Worm (Caenorhabditis elegans) whole organism, mixed stage, embryonic: ENCODE data around the gene hoe-1.

Source experiments
- M03D4.4 ChIP-seq: sonication (generic microtip); optimal IDR thresholded peaks from 2 replicates; lab custom pipeline; 2017; ENCODE audit warnings: mild to moderate bottlenecking, missing genetic modification characterization, missing compliant biosample characterization
- bed-3 ChIP-seq: fragments of 200-800 bp; sonication (Bioruptor generic); optimal IDR thresholded peaks from 3 replicates; lab custom pipeline; 2018; ENCODE audit warnings: mild to moderate bottlenecking, missing genetic modification characterization, moderate library complexity, missing compliant biosample characterization
- blmp-1 ChIP-seq: fragments of 150-350 bp; optimal IDR thresholded peaks from 2 replicates; lab custom pipeline; 2014; ENCODE audit warnings: missing biosample characterization, missing genetic modification characterization
- ceh-39 ChIP-seq: fragments of 150-350 bp; optimal IDR thresholded peaks from 2 replicates; lab custom pipeline; 2014; ENCODE audit warnings: missing biosample characterization, missing genetic modification characterization
- ceh-43 ChIP-seq: fragments of 200-800 bp; sonication (Bioruptor generic); optimal IDR thresholded peaks from 2 replicates; lab custom pipeline; 2018; ENCODE audit warnings: mild to moderate bottlenecking, missing genetic modification characterization, moderate library complexity, missing compliant biosample characterization
- ces-1 ChIP-seq: fragments of 150-350 bp; optimal IDR thresholded peaks from 2 replicates; lab custom pipeline; 2014; ENCODE audit warnings: missing biosample characterization, missing genetic modification reagents, missing genetic modification characterization
- cnd-1 ChIP-seq: fragments of 200-800 bp; sonication (Bioruptor generic); optimal IDR thresholded peaks from 2 replicates; lab custom pipeline; 2018; ENCODE audit warnings: mild to moderate bottlenecking, missing genetic modification characterization, missing compliant biosample characterization
- drap-1 ChIP-seq: fragments of 200-800 bp; sonication (Bioruptor generic); optimal IDR thresholded peaks from 3 replicates; lab custom pipeline; 2018; ENCODE audit warnings: mild to moderate bottlenecking, missing genetic modification characterization, missing compliant biosample characterization
- elt-3 ChIP-seq: fragments of 150-350 bp; optimal IDR thresholded peaks from 2 replicates; lab custom pipeline; 2014; ENCODE audit warnings: missing biosample characterization, missing genetic modification characterization
- ham-2 ChIP-seq: fragments of 200-800 bp; sonication (Bioruptor generic); optimal IDR thresholded peaks from 2 replicates; lab custom pipeline; 2018; ENCODE audit warnings: mild to moderate bottlenecking, missing genetic modification characterization, missing compliant biosample characterization
- hlh-1 ChIP-seq: fragments of 150-350 bp; optimal IDR thresholded peaks from 2 replicates; lab custom pipeline; 2014; ENCODE audit warnings: missing biosample characterization, missing genetic modification reagents, missing genetic modification characterization
- lin-13 ChIP-seq: fragments of 150-350 bp; optimal IDR thresholded peaks from 2 replicates; lab custom pipeline; 2014; ENCODE audit warnings: missing biosample characterization, missing genetic modification characterization
- lin-32 ChIP-seq: fragments of 200-800 bp; sonication (Bioruptor generic); optimal IDR thresholded peaks from 2 replicates; lab custom pipeline; 2018; ENCODE audit warnings: mild to moderate bottlenecking, missing genetic modification characterization, missing compliant biosample characterization
- lsy-2 ChIP-seq: fragments of 150-350 bp; optimal IDR thresholded peaks from 2 replicates; lab custom pipeline; 2014; ENCODE audit warnings: missing biosample characterization, missing genetic modification characterization
- mab-5 ChIP-seq: fragments of 150-350 bp; optimal IDR thresholded peaks from 2 replicates; lab custom pipeline; 2014; ENCODE audit warnings: missing biosample characterization, missing genetic modification characterization
- mep-1 ChIP-seq: fragments of 150-350 bp; optimal IDR thresholded peaks from 2 replicates; lab custom pipeline; 2017; ENCODE audit warnings: missing biosample characterization, missing genetic modification reagents, missing genetic modification characterization, inconsistent platforms
- mls-2 ChIP-seq: sonication (generic microtip); optimal IDR thresholded peaks from 2 replicates; lab custom pipeline; 2016; ENCODE audit warnings: mild to moderate bottlenecking, missing genetic modification characterization, moderate library complexity, missing compliant biosample characterization
- nhr-2 ChIP-seq: fragments of 150-350 bp; optimal IDR thresholded peaks from 2 replicates; lab custom pipeline; 2014; ENCODE audit warnings: missing biosample characterization, missing genetic modification characterization
- nhr-237 ChIP-seq: fragments of 150-350 bp; optimal IDR thresholded peaks from 2 replicates; lab custom pipeline; 2014; ENCODE audit warnings: missing biosample characterization, missing genetic modification characterization
- nhr-76 ChIP-seq: sonication (generic microtip); optimal IDR thresholded peaks from 2 replicates; lab custom pipeline; 2017; ENCODE audit warnings: missing biosample characterization, missing genetic modification characterization
- pha-4 ChIP-seq: fragments of 150-350 bp; optimal IDR thresholded peaks from 2 replicates; lab custom pipeline; 2018; ENCODE audit warnings: missing biosample characterization, missing genetic modification reagents, missing genetic modification characterization
- sem-2 ChIP-seq: fragments of 200-800 bp; sonication (Bioruptor generic); optimal IDR thresholded peaks from 2 replicates; lab custom pipeline; 2018; ENCODE audit warnings: mild to moderate bottlenecking, missing genetic modification characterization, missing compliant biosample characterization
- sptf-1 ChIP-seq: sonication (generic microtip); optimal IDR thresholded peaks from 2 replicates; lab custom pipeline; 2017; ENCODE audit warnings: mild to moderate bottlenecking, missing genetic modification characterization, moderate library complexity, missing compliant biosample characterization
- tbx-8 ChIP-seq: fragments of 200-800 bp; sonication (Bioruptor generic); optimal IDR thresholded peaks from 2 replicates; lab custom pipeline; 2018; ENCODE audit warnings: mild to moderate bottlenecking, missing genetic modification characterization, moderate library complexity, missing compliant biosample characterization
- unc-120 ChIP-seq: sonication (generic microtip); optimal IDR thresholded peaks from 2 replicates; lab custom pipeline; 2017; ENCODE audit warnings: missing genetic modification characterization, missing compliant biosample characterization; ENCODE audit not compliant: poor library complexity, severe bottlenecking
- unc-39 ChIP-seq: fragments of 150-350 bp; optimal IDR thresholded peaks from 2 replicates; lab custom pipeline; 2014; ENCODE audit warnings: missing biosample characterization, missing genetic modification characterization
- unc-62 ChIP-seq: fragments of 150-350 bp; optimal IDR thresholded peaks from 2 replicates; lab custom pipeline; 2014; ENCODE audit warnings: missing biosample characterization, missing genetic modification reagents, missing genetic modification characterization
- ztf-11 ChIP-seq: fragments of 150-350 bp; optimal IDR thresholded peaks from 2 replicates; lab custom pipeline; 2014; ENCODE audit warnings: missing biosample characterization, missing genetic modification characterization

hoe-1 gene

DNA sequence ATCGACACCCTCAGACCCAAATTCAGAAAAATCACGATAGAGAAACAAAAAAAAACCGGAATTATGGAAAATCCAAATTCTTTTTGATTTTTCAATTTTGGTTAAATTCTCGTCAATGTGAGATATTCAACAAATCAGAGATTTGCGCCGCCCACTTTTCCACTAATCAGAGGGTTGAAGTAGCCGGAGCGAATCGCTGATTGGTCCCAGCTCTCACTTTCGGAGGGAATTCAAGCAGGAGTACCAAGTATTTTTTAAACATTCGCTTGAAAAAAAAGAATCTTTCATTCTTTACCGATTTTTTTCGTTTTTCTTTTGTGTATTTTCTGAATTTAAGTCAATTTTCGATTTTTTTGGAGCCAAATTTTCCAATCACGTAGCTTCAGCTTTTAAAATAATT lies 38.1 kb downstream of the hoe-1 start:
- TF ChIP-seq lsy-2: no peak
- TF ChIP-seq sem-2: no peak
- no peak for TF ChIP-seq ham-2
- TF ChIP-seq ceh-43 (GFP tag; lab: Kevin White, UChicago): no peak
- no peak for TF ChIP-seq tbx-8 (GFP tag; lab: Kevin White, UChicago)
- TF ChIP-seq ceh-39 (tag; lab: Kevin White, UChicago): no peak
- no peak for TF ChIP-seq elt-3
- no peak for TF ChIP-seq unc-120 (tag; lab: Kevin White, UChicago)
- no peak for TF ChIP-seq nhr-2 (tag; lab: Kevin White, UChicago)
- TF ChIP-seq drap-1 (GFP tag; lab: Kevin White, UChicago): no peak
- no peak for TF ChIP-seq mab-5 (tag; lab: Kevin White, UChicago)
- no peak for TF ChIP-seq blmp-1 (tag; lab: Kevin White, UChicago)

DNA sequence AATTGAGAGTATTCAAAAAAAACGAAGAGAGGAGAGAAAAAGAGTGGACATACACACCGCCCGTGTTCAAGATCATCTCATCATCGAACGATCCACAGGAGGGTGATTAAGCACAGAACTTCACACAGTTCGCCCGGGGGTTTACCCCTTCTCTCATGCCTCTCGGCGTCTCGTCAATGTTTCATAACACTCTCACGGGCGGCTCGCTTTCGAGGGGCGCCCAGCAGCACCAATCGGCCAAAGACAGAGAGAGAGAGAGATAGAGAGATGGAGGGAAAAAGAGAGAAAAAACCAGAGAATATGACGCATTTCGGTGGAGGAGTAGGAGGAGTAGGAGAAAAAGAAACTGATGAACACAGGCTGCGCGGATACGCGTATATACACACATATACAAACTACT lies 38.9 kb downstream of the hoe-1 start:
- TF ChIP-seq mls-2 (peak; percentile 48), blmp-1 (tag; lab: Kevin White, UChicago) (no peak), tbx-8 (GFP tag; lab: Kevin White, UChicago) (no peak), sptf-1 (tag; lab: Kevin White, UChicago) (peak; percentile 54), nhr-237 (tag; lab: Kevin White, UChicago) (no peak), pha-4 (tag; lab: Kevin White, UChicago) (no peak), ztf-11 (tag; lab: Kevin White, UChicago) (no peak), ham-2 (peak; percentile 34), mep-1 (tag; lab: Kevin White, UChicago) (no peak), nhr-76 (tag; lab: Kevin White, UChicago) (no peak), hlh-1 (tag; lab: Kevin White, UChicago) (no peak)
- TF ChIP-seq, all 35 proteins: peak for 3

DNA sequence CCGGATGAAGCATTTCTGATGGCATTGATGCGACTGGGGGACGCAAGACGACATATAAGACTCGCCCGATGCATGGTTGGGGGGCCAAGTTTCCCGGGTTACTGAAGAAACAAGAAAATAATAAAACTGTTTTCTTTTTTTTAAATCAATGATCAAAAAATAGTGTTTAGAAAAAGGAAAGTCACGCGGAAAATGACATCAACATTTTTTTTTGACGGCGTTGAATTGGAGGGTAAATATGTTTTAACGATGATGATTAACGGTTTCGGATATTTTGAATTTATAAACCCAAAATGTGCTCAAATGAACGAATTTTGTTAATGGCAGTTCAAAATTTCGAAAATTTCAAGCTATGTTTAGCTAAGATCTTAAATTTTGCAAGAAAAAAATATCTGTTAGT lies 40.2 kb downstream of the hoe-1 start, which contains the start of gene ogdh-1:
Gene ogdh-1 (minus strand): TSS at position 101 of the 400 bp plus-strand sequence.
- TF ChIP-seq unc-62 (GFP tag; lab: Kevin White, UChicago) (no peak), unc-120 (tag; lab: Kevin White, UChicago) (no peak), lin-13 (no peak)

DNA sequence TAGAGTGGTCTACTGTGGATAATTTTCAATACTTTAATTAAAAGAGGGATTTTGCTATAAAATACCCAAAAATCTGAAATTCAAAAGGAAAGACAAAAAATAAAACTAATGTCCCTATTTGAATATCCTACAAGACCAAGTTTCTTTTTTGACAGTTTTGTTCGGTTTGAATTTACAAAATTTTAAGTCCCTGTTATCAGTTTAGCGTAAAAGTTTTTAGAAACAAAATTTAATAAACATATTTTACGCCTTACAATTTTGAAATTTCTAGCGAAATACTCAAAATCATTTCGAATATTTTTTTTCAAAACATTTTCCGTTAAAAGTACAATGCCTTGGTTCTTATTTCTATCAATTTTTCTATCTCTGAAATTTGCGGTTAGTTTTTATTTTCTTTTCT lies 51.6 kb downstream of the hoe-1 start, which contains the start of gene spe-51:
Gene spe-51 (plus strand): TSS at position 301 of the 400 bp plus-strand sequence.
- TF ChIP-seq ceh-43 (GFP tag; lab: Kevin White, UChicago): no peak
- TF ChIP-seq unc-62 (GFP tag; lab: Kevin White, UChicago): no peak
- no peak for TF ChIP-seq hlh-1 (tag; lab: Kevin White, UChicago)
- no peak for TF ChIP-seq cnd-1 (tag; lab: Kevin White, UChicago)
- no peak for TF ChIP-seq unc-39 (tag; lab: Kevin White, UChicago)
- no peak for TF ChIP-seq nhr-76 (tag; lab: Kevin White, UChicago)
- no peak for TF ChIP-seq M03D4.4 (tag; lab: Kevin White, UChicago)
- no peak for TF ChIP-seq ztf-11 (tag; lab: Kevin White, UChicago)
- no peak for TF ChIP-seq bed-3
- TF ChIP-seq ces-1 (GFP tag; lab: Kevin White, UChicago): no peak
- TF ChIP-seq drap-1 (GFP tag; lab: Kevin White, UChicago): no peak
- TF ChIP-seq lin-32 (GFP tag; lab: Kevin White, UChicago): no peak
- TF ChIP-seq ham-2: no peak
- no peak for TF ChIP-seq blmp-1 (tag; lab: Kevin White, UChicago)
- no peak for TF ChIP-seq unc-120 (tag; lab: Kevin White, UChicago)
- no peak for TF ChIP-seq lsy-2
